Fruit fly (Drosophila melanogaster): Measurements from ENCODE around the gene CG15365.
A peak's percentile ranks its signal among the peaks of the same experiment; 100 is the strongest.

The CG15365 gene

DNA sequence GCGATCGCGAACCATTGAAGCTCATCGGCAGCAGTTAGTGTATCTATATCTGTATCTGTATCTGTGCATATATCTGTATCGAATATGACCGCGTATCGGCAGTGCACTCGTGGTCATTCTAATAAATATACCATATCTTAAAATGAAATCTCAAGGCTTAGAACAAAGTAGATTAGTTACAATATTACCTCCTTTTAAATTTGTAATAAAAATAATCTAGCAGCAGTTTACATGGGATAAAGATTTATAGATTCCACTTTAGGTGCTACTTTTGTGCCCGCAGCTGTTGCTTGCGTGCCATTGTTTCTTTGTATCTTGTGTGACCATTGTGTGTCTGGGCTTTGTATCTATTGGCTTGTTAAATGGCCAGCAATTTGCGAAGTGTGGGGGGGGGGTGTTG lies 7.7 kb downstream of the CG15365 start (continued):
- TF ChIP-seq esn (GFP tag; optimal IDR thresholded peaks at IDR 0.05) (peak; percentile 83), Sox15 (GFP tag; optimal IDR thresholded peaks at IDR 0.05) (peak; percentile 63), salr (GFP tag; optimal IDR thresholded peaks at IDR 0.05) (peak; percentile 65 to 70), CG4318 (GFP tag; optimal IDR thresholded peaks at IDR 0.05) (peak; percentile 75), Lpt (GFP tag; optimal IDR thresholded peaks at IDR 0.05) (peak; percentile 85), Sox14 (GFP tag; optimal IDR thresholded peaks at IDR 0.05) (peak; percentile 93), dac (GFP tag; optimal IDR thresholded peaks at IDR 0.05) (peak; percentile 68), spab (GFP tag; optimal IDR thresholded peaks at IDR 0.05) (peak; percentile 73), Met (GFP tag; optimal IDR thresholded peaks at IDR 0.05) (peak; percentile 79), topi (GFP tag; optimal IDR thresholded peaks at IDR 0.05) (peak; percentile 86), CG9139 (GFP tag; optimal IDR thresholded peaks at IDR 0.05) (no peak), CG6276 (GFP tag; optimal IDR thresholded peaks at IDR 0.05) (peak; percentile 84), CG15336 (GFP tag; IDR thresholded peaks at IDR 0.05) (peak; percentile 95), pdm3 (GFP tag; optimal IDR thresholded peaks at IDR 0.05) (peak; percentile 89), Eip78C (GFP tag) (peak; percentile 94), CG31627 (GFP tag; optimal IDR thresholded peaks at IDR 0.05) (peak; percentile 76), CG3919 (GFP tag; optimal IDR thresholded peaks at IDR 0.05) (peak; percentile 86), Eip93F (GFP tag; optimal IDR thresholded peaks at IDR 0.05) (peak; percentile 26), CG7368 (GFP tag; optimal IDR thresholded peaks at IDR 0.05) (peak; percentile 73), CG6854 (GFP tag; optimal IDR thresholded peaks at IDR 0.05) (peak; percentile 71), Hr39 (GFP tag; optimal IDR thresholded peaks at IDR 0.05) (peak; percentile 78), CG6792 (GFP tag; optimal IDR thresholded peaks at IDR 0.05) (peak; percentile 85), lz (GFP tag; optimal IDR thresholded peaks at IDR 0.05) (peak; percentile 83), ss (GFP tag; optimal IDR thresholded peaks at IDR 0.05) (peak; percentile 61 to 69), Blimp-1 (GFP tag; optimal IDR thresholded peaks at IDR 0.05) (peak; percentile 60), acj6 (GFP tag; optimal IDR thresholded peaks at IDR 0.05) (peak; percentile 83), Eip75B (GFP tag; optimal IDR thresholded peaks at IDR 0.05) (peak; percentile 76), eg (GFP tag; IDR thresholded peaks at IDR 0.05) (peak; percentile 92)

dm6 chrX:9048941-9049340 lies 18.8 kb downstream of the CG15365 start:
- no peak for TF ChIP-seq svp (GFP tag)
- no peak for TF ChIP-seq Lpt (GFP tag; optimal IDR thresholded peaks at IDR 0.05)
- no peak for TF ChIP-seq Sox102F (GFP tag; optimal IDR thresholded peaks at IDR 0.05)
- no peak for TF ChIP-seq CG10669 (GFP tag; optimal IDR thresholded peaks at IDR 0.05)
- TF ChIP-seq Gug (GFP tag; IDR thresholded peaks at IDR 0.05) = no peak
- TF ChIP-seq CG3919 (GFP tag; optimal IDR thresholded peaks at IDR 0.05) = no peak
- TF ChIP-seq pdm3 (GFP tag; optimal IDR thresholded peaks at IDR 0.05) = no peak
- TF ChIP-seq fkh (GFP tag; optimal IDR thresholded peaks at IDR 0.05) = no peak
- no peak for TF ChIP-seq CG34406 (GFP tag; optimal IDR thresholded peaks at IDR 0.05)
- no peak for TF ChIP-seq Ets21C (GFP tag; optimal IDR thresholded peaks at IDR 0.05)

DNA sequence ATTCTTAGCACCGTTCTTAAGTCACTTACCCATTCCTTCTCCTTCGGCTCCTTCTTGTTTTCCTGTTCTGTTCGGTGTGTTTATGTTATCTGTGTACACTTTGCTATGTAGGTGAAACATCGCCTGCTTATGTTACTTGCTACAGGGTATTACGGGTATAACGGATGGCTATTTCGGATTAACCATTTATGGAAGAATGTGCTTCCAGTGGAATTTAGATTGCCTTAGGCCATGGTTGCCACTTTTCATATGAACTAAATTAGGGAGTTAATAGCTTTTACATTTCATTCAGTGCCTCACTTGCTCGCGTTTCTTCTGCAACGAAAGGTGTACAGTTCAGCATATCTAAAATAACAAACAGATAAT lies 19.4 kb downstream of the CG15365 start:
- TF ChIP-seq CG9139 (GFP tag; optimal IDR thresholded peaks at IDR 0.05) (no peak), topi (GFP tag; optimal IDR thresholded peaks at IDR 0.05) (no peak), CG11294 (GFP tag; IDR thresholded peaks at IDR 0.05) (no peak), Eip75B (GFP tag; optimal IDR thresholded peaks at IDR 0.05) (no peak), CG11902 (GFP tag; optimal IDR thresholded peaks at IDR 0.05) (no peak), Met (GFP tag; optimal IDR thresholded peaks at IDR 0.05) (no peak), CG6808 (GFP tag; optimal IDR thresholded peaks at IDR 0.05) (peak; percentile 8), Sox14 (GFP tag; optimal IDR thresholded peaks at IDR 0.05) (no peak), Lpt (GFP tag; optimal IDR thresholded peaks at IDR 0.05) (no peak), vri (GFP tag; optimal IDR thresholded peaks at IDR 0.05) (no peak), salr (GFP tag; optimal IDR thresholded peaks at IDR 0.05) (no peak), CG6792 (GFP tag; optimal IDR thresholded peaks at IDR 0.05) (no peak), Hr38 (GFP tag; optimal IDR thresholded peaks at IDR 0.05) (no peak), fd85E (GFP tag; optimal IDR thresholded peaks at IDR 0.05) (no peak), CG31627 (GFP tag; optimal IDR thresholded peaks at IDR 0.05) (peak; percentile 16), svp (GFP tag) (peak; percentile 51), CG4318 (GFP tag; optimal IDR thresholded peaks at IDR 0.05) (no peak), Hr39 (GFP tag; optimal IDR thresholded peaks at IDR 0.05) (peak; percentile 20), esn (GFP tag; optimal IDR thresholded peaks at IDR 0.05) (no peak), net (GFP tag; optimal IDR thresholded peaks at IDR 0.05) (no peak), CG6854 (GFP tag; optimal IDR thresholded peaks at IDR 0.05) (no peak), OdsH (GFP tag; optimal IDR thresholded peaks at IDR 0.05) (peak; percentile 24), Eip93F (GFP tag; optimal IDR thresholded peaks at IDR 0.05) (no peak), dsx (GFP tag; optimal IDR thresholded peaks at IDR 0.05; ENCODE audit: poor library complexity, severe bottlenecking) (no peak), Ets96B (tag; optimal IDR thresholded peaks at IDR 0.05) (no peak), CG16779 (tag; optimal IDR thresholded peaks at IDR 0.05) (no peak), CG6163 (GFP tag; IDR thresholded peaks at IDR 0.05) (no peak), CG8119 (GFP tag; IDR thresholded peaks at IDR 0.05) (peak; percentile 22; the same call in 1 of the 3 replicates)
